Fruit fly (Drosophila melanogaster) whole organism, embryonic: ENCODE measurements around the gene CG42538.

Experiments
- B-H1 ChIP-seq: fragments of 200-800 bp; sonication (Bioruptor generic); IDR thresholded peaks from 3 replicates; pipeline ENCODE4 v1.3.6; 2022; ENCODE audit warnings: missing biosample characterization, missing genetic modification characterization
- CG10565 ChIP-seq: fragments of 200-800 bp; sonication (Bioruptor generic); optimal IDR thresholded peaks from 3 replicates; lab custom pipeline; 2016; ENCODE audit warnings: missing biosample characterization, mild to moderate bottlenecking, missing genetic modification characterization
- CG11247 ChIP-seq: fragments of 200-800 bp; sonication (Bioruptor generic); IDR thresholded peaks from 2 replicates; pipeline ENCODE4 v1.3.6; 2022; ENCODE audit warnings: missing biosample characterization, missing genetic modification characterization
- CG12104 ChIP-seq: fragments of 200-800 bp; sonication (Bioruptor generic); optimal IDR thresholded peaks from 3 replicates; lab custom pipeline; 2016; ENCODE audit warnings: missing biosample characterization, missing genetic modification characterization
- CG12744 ChIP-seq: fragments of 200-800 bp; sonication (Bioruptor generic); optimal IDR thresholded peaks from 2 replicates; lab custom pipeline; 2016; ENCODE audit warnings: missing biosample characterization, missing genetic modification characterization
- CG13894 ChIP-seq: fragments of 200-800 bp; sonication (Bioruptor generic); optimal IDR thresholded peaks from 3 replicates; lab custom pipeline; 2018; ENCODE audit warnings: missing biosample characterization, mild to moderate bottlenecking, missing genetic modification characterization, moderate library complexity
- CG16863 ChIP-seq: fragments of 200-800 bp; sonication (Bioruptor generic); optimal IDR thresholded peaks from 3 replicates; lab custom pipeline; 2016; ENCODE audit warnings: missing biosample characterization, missing genetic modification characterization
- CG17802 ChIP-seq: fragments of 200-800 bp; sonication (Bioruptor generic); optimal IDR thresholded peaks from 2 replicates; lab custom pipeline; 2018; ENCODE audit warnings: missing biosample characterization, mild to moderate bottlenecking, missing genetic modification characterization, moderate library complexity
- CG18619 ChIP-seq: fragments of 200-800 bp; sonication (Bioruptor generic); optimal IDR thresholded peaks from 3 replicates; lab custom pipeline; 2017; ENCODE audit warnings: missing biosample characterization, mild to moderate bottlenecking, missing genetic modification characterization
- CG2199 ChIP-seq: fragments of 200-800 bp; sonication (Bioruptor generic); IDR thresholded peaks from 3 replicates; pipeline ENCODE4 v1.3.6; 2022; ENCODE audit warnings: missing biosample characterization, missing genetic modification characterization
- CG30431 ChIP-seq: fragments of 200-800 bp; sonication (Bioruptor generic); optimal IDR thresholded peaks from 2 replicates; lab custom pipeline; 2017; ENCODE audit warnings: missing biosample characterization, missing genetic modification characterization
- CG3281 ChIP-seq: fragments of 200-800 bp; sonication (Bioruptor generic); optimal IDR thresholded peaks from 3 replicates; lab custom pipeline; 2017; ENCODE audit warnings: missing biosample characterization, mild to moderate bottlenecking, missing genetic modification characterization
- CG34224 ChIP-seq: fragments of 200-800 bp; sonication (Bioruptor generic); IDR thresholded peaks from 3 replicates; pipeline ENCODE4 v1.3.6; 2022; ENCODE audit warnings: missing biosample characterization, missing genetic modification characterization; ENCODE audit not compliant: partially characterized antibody
- CG43689 ChIP-seq: fragments of 200-800 bp; sonication (Bioruptor generic); IDR thresholded peaks from 2 replicates; pipeline ENCODE4 v1.3.6; 2022; ENCODE audit warnings: missing biosample characterization, missing genetic modification characterization
- CG5953 ChIP-seq: fragments of 200-800 bp; sonication (Bioruptor generic); IDR thresholded peaks from 2 replicates; pipeline ENCODE4 v1.3.6; 2022; ENCODE audit warnings: missing biosample characterization, missing genetic modification characterization
- CG6791 ChIP-seq: fragments of 200-800 bp; sonication (Bioruptor generic); IDR thresholded peaks from 3 replicates; pipeline ENCODE4 v1.3.6; 2022; ENCODE audit warnings: missing biosample characterization, missing genetic modification characterization; ENCODE audit not compliant: partially characterized antibody
- CG7786 ChIP-seq: fragments of 200-800 bp; sonication (Bioruptor generic); optimal IDR thresholded peaks from 2 replicates; lab custom pipeline; 2016; ENCODE audit warnings: missing biosample characterization, missing genetic modification characterization
- CG8478 ChIP-seq: fragments of >200 bp; optimal IDR thresholded peaks from 2 replicates; lab custom pipeline; 2018
- Camta ChIP-seq: fragments of 200-800 bp; sonication (Bioruptor generic); optimal IDR thresholded peaks from 2 replicates; lab custom pipeline; 2016; ENCODE audit warnings: missing biosample characterization, missing genetic modification characterization
- CkIIα-i1 ChIP-seq: fragments of 200-800 bp; sonication (Bioruptor generic); IDR thresholded peaks from 2 replicates; pipeline ENCODE4 v1.3.6; 2022; ENCODE audit warnings: missing biosample characterization, missing genetic modification characterization
- CrebB ChIP-seq: fragments of 200-800 bp; sonication (Bioruptor generic); optimal IDR thresholded peaks from 3 replicates; lab custom pipeline; 2018; ENCODE audit warnings: missing biosample characterization, mild to moderate bottlenecking, missing genetic modification characterization
- Hey ChIP-seq: fragments of 200-800 bp; sonication (Bioruptor generic); optimal IDR thresholded peaks from 3 replicates; lab custom pipeline; 2018; ENCODE audit warnings: missing biosample characterization, mild to moderate bottlenecking, missing genetic modification characterization
- Mad ChIP-seq: fragments of 200-800 bp; sonication (Bioruptor generic); optimal IDR thresholded peaks from 2 replicates; lab custom pipeline; 2016; ENCODE audit warnings: missing biosample characterization, missing genetic modification characterization
- NC2β ChIP-seq: fragments of 200-800 bp; sonication (Bioruptor generic); optimal IDR thresholded peaks from 2 replicates; lab custom pipeline; 2016; ENCODE audit warnings: missing biosample characterization, missing genetic modification characterization
- Rfx ChIP-seq: fragments of 200-800 bp; sonication (Bioruptor generic); IDR thresholded peaks from 2 replicates; pipeline ENCODE4 v1.3.6; 2022; ENCODE audit warnings: missing biosample characterization, missing genetic modification characterization
- Ssrp ChIP-seq: fragments of 200-800 bp; sonication (Bioruptor generic); optimal IDR thresholded peaks from 2 replicates; lab custom pipeline; 2018; ENCODE audit warnings: missing biosample characterization, mild to moderate bottlenecking, missing genetic modification characterization, moderate library complexity
- Stat92E ChIP-seq, 3 experiments: fragments of >200 bp in 2 of 3; fragments of 200-800 bp in 1 of 3; sonication (Bioruptor generic) in 1 of 3; optimal IDR thresholded peaks; 2 replicates each; lab custom pipeline; 2017 to 2019; ENCODE audit warnings: missing biosample characterization in 3 of 3, missing genetic modification characterization in 3 of 3, mild to moderate bottlenecking in 1 of 3, moderate library complexity in 1 of 3
- TFAM ChIP-seq: fragments of 200-800 bp; sonication (Bioruptor generic); optimal IDR thresholded peaks from 2 replicates; lab custom pipeline; 2017; ENCODE audit warnings: missing biosample characterization, missing genetic modification characterization, inconsistent platforms
- ap ChIP-seq: fragments of 200-800 bp; sonication (Bioruptor generic); IDR thresholded peaks from 2 replicates; pipeline ENCODE4 v1.3.6; 2022; ENCODE audit warnings: missing biosample characterization, missing genetic modification characterization
- ase ChIP-seq: fragments of 200-800 bp; sonication (Bioruptor generic); IDR thresholded peaks from 3 replicates; pipeline ENCODE4 v1.3.6; 2022; ENCODE audit warnings: missing biosample characterization, missing genetic modification characterization
- az2 ChIP-seq: fragments of 200-800 bp; sonication (Bioruptor generic); optimal IDR thresholded peaks from 3 replicates; lab custom pipeline; 2016; ENCODE audit warnings: missing biosample characterization, missing genetic modification characterization
- corto ChIP-seq: fragments of 200-800 bp; sonication (Bioruptor generic); optimal IDR thresholded peaks from 2 replicates; lab custom pipeline; 2016; ENCODE audit warnings: missing biosample characterization, mild to moderate bottlenecking, missing genetic modification characterization, moderate library complexity
- dan ChIP-seq: fragments of 200-800 bp; sonication (Bioruptor generic); IDR thresholded peaks from 2 replicates; pipeline ENCODE4 v1.3.6; 2022; ENCODE audit warnings: missing biosample characterization, missing genetic modification characterization
- dati ChIP-seq: fragments of 200-800 bp; sonication (Bioruptor generic); IDR thresholded peaks from 2 replicates; pipeline ENCODE4 v1.3.6; 2022; ENCODE audit warnings: missing biosample characterization, missing genetic modification characterization
- fru ChIP-seq: fragments of >200 bp; optimal IDR thresholded peaks from 2 replicates; lab custom pipeline; 2017
- gcm ChIP-seq: fragments of 200-800 bp; sonication (Bioruptor generic); optimal IDR thresholded peaks from 2 replicates; lab custom pipeline; 2019; ENCODE audit warnings: missing biosample characterization, mild to moderate bottlenecking, missing genetic modification characterization, moderate library complexity
- gem ChIP-seq: fragments of 200-800 bp; sonication (Bioruptor generic); optimal IDR thresholded peaks from 2 replicates; lab custom pipeline; 2019; ENCODE audit warnings: missing biosample characterization, mild to moderate bottlenecking, missing genetic modification characterization, moderate library complexity
- h ChIP-seq: fragments of >200 bp; optimal IDR thresholded peaks from 2 replicates; lab custom pipeline; 2017
- jumu ChIP-seq: fragments of 200-800 bp; sonication (Bioruptor generic); optimal IDR thresholded peaks from 3 replicates; lab custom pipeline; 2016; ENCODE audit warnings: missing biosample characterization, missing genetic modification characterization
- kay ChIP-seq: fragments of 200-800 bp; sonication (Bioruptor generic); optimal IDR thresholded peaks from 2 replicates; lab custom pipeline; 2016; ENCODE audit warnings: missing biosample characterization, missing genetic modification characterization
- maf-S ChIP-seq: fragments of 200-800 bp; sonication (Bioruptor generic); optimal IDR thresholded peaks from 2 replicates; lab custom pipeline; 2016; ENCODE audit warnings: missing biosample characterization, missing genetic modification characterization
- mam ChIP-seq: fragments of 200-800 bp; sonication (Bioruptor generic); optimal IDR thresholded peaks from 3 replicates; lab custom pipeline; 2016; ENCODE audit warnings: missing biosample characterization, missing genetic modification characterization
- org-1 ChIP-seq: fragments of 200-800 bp; sonication (Bioruptor generic); optimal IDR thresholded peaks from 2 replicates; lab custom pipeline; 2017; ENCODE audit warnings: missing biosample characterization, missing genetic modification characterization
- pan ChIP-seq, 4 experiments: fragments of >200 bp in 3 of 4; fragments of 200-800 bp in 1 of 4; sonication (Bioruptor generic) in 1 of 4; optimal IDR thresholded peaks in 3 of 4; IDR thresholded peaks in 1 of 4; 2 replicates each; pipeline versions ENCODE4 v1.3.6 to Lab custom; 2017 to 2022; ENCODE audit warnings: missing biosample characterization in 2 of 4, missing genetic modification characterization in 2 of 4, mixed read lengths in 1 of 4
- pho ChIP-seq: fragments of 200-800 bp; sonication (Bioruptor generic); optimal IDR thresholded peaks from 2 replicates; lab custom pipeline; 2016; ENCODE audit warnings: missing biosample characterization, missing genetic modification characterization
- pnt ChIP-seq: fragments of 200-800 bp; sonication (Bioruptor generic); optimal IDR thresholded peaks from 3 replicates; lab custom pipeline; 2016; ENCODE audit warnings: missing biosample characterization, missing genetic modification characterization
- run ChIP-seq: fragments of 200-800 bp; sonication (Bioruptor generic); optimal IDR thresholded peaks from 3 replicates; lab custom pipeline; 2018; ENCODE audit warnings: missing biosample characterization, mild to moderate bottlenecking, missing genetic modification characterization
- sug ChIP-seq: fragments of 200-800 bp; optimal IDR thresholded peaks from 2 replicates; lab custom pipeline; 2019; ENCODE audit warnings: missing biosample characterization, mild to moderate bottlenecking, missing genetic modification characterization, moderate library complexity
- tll ChIP-seq, 2 experiments: fragments of 200-800 bp in 1 of 2; fragments of >200 bp in 1 of 2; sonication (Bioruptor generic) in 1 of 2; optimal IDR thresholded peaks; 2 replicates each; lab custom pipeline; 2017 to 2019; ENCODE audit warnings: missing biosample characterization in 2 of 2, missing genetic modification characterization in 2 of 2, mild to moderate bottlenecking in 1 of 2, moderate library complexity in 1 of 2
- toy ChIP-seq: fragments of 200-800 bp; sonication (Bioruptor generic); IDR thresholded peaks from 2 replicates; pipeline ENCODE4 v1.3.6; 2022; ENCODE audit warnings: missing biosample characterization, missing genetic modification characterization
- trem ChIP-seq: fragments of 200-800 bp; optimal IDR thresholded peaks from 3 replicates; lab custom pipeline; 2019; ENCODE audit warnings: missing biosample characterization, mild to moderate bottlenecking, missing genetic modification characterization, moderate library complexity

The CG42538 gene

dm6 chr3L:16046387-16047066 lies 12.2 kb downstream of the CG42538 start (continued):
- no peak for TF ChIP-seq CG17802
- TF ChIP-seq fru: no peak
- TF ChIP-seq ap (GFP tag; lab: Robert Waterston, UW): no peak
- TF ChIP-seq CG12744 (GFP tag; lab: Kevin White, UChicago): no peak
- peak; percentile 89 for TF ChIP-seq CG2199 (GFP tag; lab: Robert Waterston, UW)
- peak; percentile 38; the same call in 1 of the 2 replicates for TF ChIP-seq CG11247 (GFP tag; lab: Robert Waterston, UW)
- TF ChIP-seq org-1 (GFP tag; lab: Kevin White, UChicago): no peak
- no peak for TF ChIP-seq Mad (GFP tag; lab: Kevin White, UChicago)
- TF ChIP-seq pho (GFP tag; lab: Kevin White, UChicago): no peak
- no peak for TF ChIP-seq dan (GFP tag; lab: Robert Waterston, UW)
- TF ChIP-seq CG3281: no peak
- TF ChIP-seq CrebB (tag; lab: Kevin White, UChicago): peak; percentile 33
- TF ChIP-seq az2: no peak
- TF ChIP-seq CG18619: no peak
- TF ChIP-seq CG30431: no peak
- TF ChIP-seq kay (GFP tag; lab: Kevin White, UChicago): no peak
- TF ChIP-seq h (lab: Kevin White, UChicago): no peak
- no peak for TF ChIP-seq mam (GFP tag; lab: Kevin White, UChicago)
- peak in 1 of 3 experiments; percentile 86 for TF ChIP-seq Stat92E (GFP tag; optimal IDR thresholded peaks at IDR 0.05; lab: Kevin White, UChicago)
- TF ChIP-seq sug (tag; lab: Kevin White, UChicago): peak; percentile 56
- no peak for TF ChIP-seq Camta (GFP tag; lab: Kevin White, UChicago)
- TF ChIP-seq ase (GFP tag; lab: Robert Waterston, UW): no peak
- no peak for TF ChIP-seq maf-S
- TF ChIP-seq dati: no peak
- TF ChIP-seq toy (GFP tag; lab: Robert Waterston, UW): no peak
- no peak for TF ChIP-seq gcm (GFP tag; lab: Kevin White, UChicago)
- no peak for TF ChIP-seq pan (optimal IDR thresholded peaks at IDR 0.05; lab: Kevin White, UChicago)
- no peak for TF ChIP-seq pan (GFP tag; optimal IDR thresholded peaks at IDR 0.05 in 1 of 2, IDR thresholded peaks at IDR 0.05 in 1 of 2)
- TF ChIP-seq CG13894: peak; percentile 73
- peak; percentile 63 for TF ChIP-seq Rfx (GFP tag; lab: Robert Waterston, UW)
- no peak for TF ChIP-seq CG7786 (GFP tag; lab: Kevin White, UChicago)
- no peak for TF ChIP-seq CG43689
- TF ChIP-seq TFAM (GFP tag; lab: Kevin White, UChicago): no peak
- no peak for TF ChIP-seq trem
- no peak for TF ChIP-seq pnt (GFP tag; lab: Kevin White, UChicago)
- TF ChIP-seq CG8478: no peak
- no peak for TF ChIP-seq CkIIα-i1
- peak; percentile 14 for TF ChIP-seq NC2β (GFP tag; lab: Kevin White, UChicago)
- 0 out of 3 replicates have a peak, but pooled peaks have one; percentile 38 for TF ChIP-seq CG6791 (GFP tag; lab: Robert Waterston, UW)
- no peak for TF ChIP-seq jumu (GFP tag; lab: Kevin White, UChicago)
- TF ChIP-seq Ssrp (tag; lab: Kevin White, UChicago): no peak
- no peak for TF ChIP-seq Hey (tag; lab: Kevin White, UChicago)
- no peak for TF ChIP-seq CG16863 (GFP tag; lab: Kevin White, UChicago)
- no peak for TF ChIP-seq run
- no peak for TF ChIP-seq gem
- TF ChIP-seq CG10565 (GFP tag; lab: Kevin White, UChicago): no peak
- no peak for TF ChIP-seq tll (GFP tag; optimal IDR thresholded peaks at IDR 0.05; lab: Kevin White, UChicago)
- TF ChIP-seq B-H1 (GFP tag; lab: Robert Waterston, UW): no peak; the same call in 2 of the 3 replicates
- peak; percentile 16; the same call in 1 of the 2 replicates for TF ChIP-seq CG5953 (GFP tag; lab: Robert Waterston, UW)
- no peak for TF ChIP-seq CG12104 (GFP tag; lab: Kevin White, UChicago)
- no peak for TF ChIP-seq corto (GFP tag; lab: Kevin White, UChicago)
- TF ChIP-seq CG34224: peak; percentile 54
